Fruit fly (Drosophila melanogaster) whole organism, embryonic: ENCODE results near the gene Drsl4.

Source experiments
- Atf-2 ChIP-seq: fragments of 200-800 bp; sonication (Bioruptor generic); optimal IDR thresholded peaks from 2 replicates; lab custom pipeline; 2016; ENCODE audit warnings: missing biosample characterization, missing genetic modification characterization
- Atf6 ChIP-seq: fragments of 200-800 bp; sonication (Bioruptor generic); IDR thresholded peaks from 2 replicates; pipeline ENCODE4 v1.3.6; 2022; ENCODE audit warnings: missing biosample characterization, missing genetic modification characterization
- Bgb ChIP-seq: fragments of 200-800 bp; sonication (Bioruptor generic); IDR thresholded peaks from 2 replicates; pipeline ENCODE4 v1.3.6; 2022; ENCODE audit warnings: missing biosample characterization, missing genetic modification characterization; ENCODE audit not compliant: partially characterized antibody
- CG11085 ChIP-seq: fragments of 200-800 bp; sonication (Bioruptor generic); IDR thresholded peaks from 2 replicates; pipeline ENCODE4 v1.3.6; 2022; ENCODE audit warnings: missing biosample characterization, missing genetic modification characterization
- CG11093 ChIP-seq: fragments of 200-800 bp; sonication (Bioruptor generic); IDR thresholded peaks from 3 replicates; pipeline ENCODE4 v1.3.6; 2022; ENCODE audit warnings: missing biosample characterization, missing genetic modification characterization
- CG11398 ChIP-seq: fragments of 200-800 bp; sonication (Bioruptor generic); optimal IDR thresholded peaks from 2 replicates; lab custom pipeline; 2016; ENCODE audit warnings: missing biosample characterization, missing genetic modification characterization
- CG13624 ChIP-seq: fragments of 200-800 bp; sonication (Bioruptor generic); optimal IDR thresholded peaks from 2 replicates; lab custom pipeline; 2016; ENCODE audit warnings: missing biosample characterization, missing genetic modification characterization
- CG14710 ChIP-seq: fragments of 200-800 bp; sonication (Bioruptor generic); optimal IDR thresholded peaks from 3 replicates; lab custom pipeline; 2019; ENCODE audit warnings: missing biosample characterization, mild to moderate bottlenecking, missing genetic modification characterization, moderate library complexity
- CG15479 ChIP-seq: fragments of 200-800 bp; sonication (Bioruptor generic); optimal IDR thresholded peaks from 3 replicates; lab custom pipeline; 2019; ENCODE audit warnings: missing biosample characterization, mild to moderate bottlenecking, missing genetic modification characterization, moderate library complexity
- CG1603 ChIP-seq: fragments of 200-800 bp; sonication (Bioruptor generic); optimal IDR thresholded peaks from 2 replicates; lab custom pipeline; 2019; ENCODE audit warnings: missing biosample characterization, mild to moderate bottlenecking, missing genetic modification characterization, moderate library complexity
- CG17912 ChIP-seq: fragments of 200-800 bp; sonication (Bioruptor generic); optimal IDR thresholded peaks from 2 replicates; lab custom pipeline; 2018; ENCODE audit warnings: missing biosample characterization, mild to moderate bottlenecking, missing genetic modification characterization
- CG18262 ChIP-seq: fragments of 200-800 bp; optimal IDR thresholded peaks from 3 replicates; lab custom pipeline; 2019; ENCODE audit warnings: missing biosample characterization, mild to moderate bottlenecking, missing genetic modification characterization, moderate library complexity
- CG3065 ChIP-seq: fragments of 200-800 bp; sonication (Bioruptor generic); optimal IDR thresholded peaks from 2 replicates; lab custom pipeline; 2016; ENCODE audit warnings: missing biosample characterization, missing genetic modification characterization
- CG33213 ChIP-seq: fragments of 200-800 bp; sonication (Bioruptor generic); optimal IDR thresholded peaks from 3 replicates; lab custom pipeline; 2016; ENCODE audit warnings: missing biosample characterization, missing genetic modification characterization
- CG33557 ChIP-seq: fragments of 200-800 bp; sonication (Bioruptor generic); optimal IDR thresholded peaks from 2 replicates; lab custom pipeline; 2019; ENCODE audit warnings: missing biosample characterization, mild to moderate bottlenecking, missing genetic modification characterization, moderate library complexity
- CG4282 ChIP-seq: fragments of 200-800 bp; sonication (Bioruptor generic); optimal IDR thresholded peaks from 2 replicates; lab custom pipeline; 2016; ENCODE audit warnings: missing biosample characterization, missing genetic modification characterization
- CG9817 ChIP-seq: fragments of 200-800 bp; sonication (Bioruptor generic); optimal IDR thresholded peaks from 2 replicates; lab custom pipeline; 2018; ENCODE audit warnings: missing biosample characterization, mild to moderate bottlenecking, missing genetic modification characterization, moderate library complexity
- D ChIP-seq, 2 experiments: fragments of 200-800 bp in 1 of 2; fragments of >200 bp in 1 of 2; sonication (Bioruptor generic) in 1 of 2; optimal IDR thresholded peaks; 2 replicates in 1 of 2; 3 replicates in 1 of 2; lab custom pipeline; 2017; ENCODE audit warnings: mild to moderate bottlenecking in 1 of 2, missing biosample characterization in 1 of 2, missing genetic modification characterization in 1 of 2, missing genetic modification reagents in 1 of 2
- Doc3 ChIP-seq: fragments of 200-800 bp; sonication (Bioruptor generic); IDR thresholded peaks from 3 replicates; pipeline ENCODE4 v1.3.6; 2022; ENCODE audit warnings: missing biosample characterization, missing genetic modification characterization; ENCODE audit not compliant: partially characterized antibody
- ERR ChIP-seq: fragments of 200-800 bp; sonication (Bioruptor generic); optimal IDR thresholded peaks from 2 replicates; lab custom pipeline; 2016; ENCODE audit warnings: missing biosample characterization, missing genetic modification characterization
- Ets65A ChIP-seq: fragments of 200-800 bp; sonication (Bioruptor generic); peaks from one replicate; lab custom pipeline; 2016; ENCODE audit warnings: missing biosample characterization, missing genetic modification characterization
- H15 ChIP-seq: fragments of 200-800 bp; sonication (Bioruptor generic); IDR thresholded peaks from 3 replicates; pipeline ENCODE4 v1.3.6; 2022; ENCODE audit warnings: missing biosample characterization, missing genetic modification characterization
- HLH3B ChIP-seq: fragments of 200-800 bp; sonication (Bioruptor generic); IDR thresholded peaks from 2 replicates; pipeline ENCODE4 v1.3.6; 2022; ENCODE audit warnings: missing biosample characterization, missing genetic modification characterization
- Kr ChIP-seq: fragments of 200-800 bp; sonication (Bioruptor generic); optimal IDR thresholded peaks from 2 replicates; lab custom pipeline; 2017; ENCODE audit warnings: missing biosample characterization, mild to moderate bottlenecking, missing genetic modification characterization
- MBD-R2 ChIP-seq: fragments of 200-800 bp; sonication (Bioruptor generic); IDR thresholded peaks from 2 replicates; pipeline ENCODE4 v1.3.6; 2022; ENCODE audit warnings: missing biosample characterization, missing genetic modification characterization
- MESR4 ChIP-seq: fragments of 200-800 bp; sonication (Bioruptor generic); optimal IDR thresholded peaks from 2 replicates; lab custom pipeline; 2018; ENCODE audit warnings: missing biosample characterization, mild to moderate bottlenecking, missing genetic modification characterization, moderate library complexity
- Max ChIP-seq: fragments of 200-800 bp; sonication (Bioruptor generic); optimal IDR thresholded peaks from 2 replicates; lab custom pipeline; 2016; ENCODE audit warnings: missing biosample characterization, mild to moderate bottlenecking, missing genetic modification characterization
- Meics ChIP-seq: fragments of 200-800 bp; sonication (Bioruptor generic); optimal IDR thresholded peaks from 2 replicates; lab custom pipeline; 2017; ENCODE audit warnings: missing biosample characterization, mild to moderate bottlenecking, missing genetic modification characterization
- NC2β ChIP-seq: fragments of 200-800 bp; sonication (Bioruptor generic); optimal IDR thresholded peaks from 2 replicates; lab custom pipeline; 2016; ENCODE audit warnings: missing biosample characterization, missing genetic modification characterization
- Opbp ChIP-seq: fragments of 200-800 bp; sonication (Bioruptor generic); IDR thresholded peaks from 3 replicates; pipeline ENCODE4 v1.3.6; 2022; ENCODE audit warnings: missing biosample characterization, missing genetic modification characterization; ENCODE audit not compliant: partially characterized antibody
- Scr ChIP-seq: fragments of 200-800 bp; sonication (Bioruptor generic); IDR thresholded peaks from 2 replicates; pipeline ENCODE4 v1.3.6; 2022; ENCODE audit warnings: missing biosample characterization, missing genetic modification characterization; ENCODE audit not compliant: partially characterized antibody
- Sry-δ ChIP-seq: fragments of 200-800 bp; sonication (Bioruptor generic); optimal IDR thresholded peaks from 2 replicates; lab custom pipeline; 2016; ENCODE audit warnings: missing biosample characterization, missing genetic modification characterization
- YL-1 ChIP-seq: fragments of 200-800 bp; sonication (Bioruptor generic); optimal IDR thresholded peaks from 3 replicates; lab custom pipeline; 2017; ENCODE audit warnings: missing biosample characterization, mild to moderate bottlenecking, missing genetic modification characterization
- aop ChIP-seq: fragments of 200-800 bp; sonication (Bioruptor generic); IDR thresholded peaks from 2 replicates; pipeline ENCODE4 v1.3.6; 2022; ENCODE audit warnings: missing biosample characterization, missing genetic modification characterization
- bbx ChIP-seq: fragments of 200-800 bp; sonication (Bioruptor generic); IDR thresholded peaks from 2 replicates; pipeline ENCODE4 v1.3.6; 2022; ENCODE audit warnings: missing biosample characterization, missing genetic modification characterization; ENCODE audit not compliant: partially characterized antibody
- danr ChIP-seq: fragments of 200-800 bp; sonication (Bioruptor generic); IDR thresholded peaks from 2 replicates; pipeline ENCODE4 v1.3.6; 2022; ENCODE audit warnings: missing biosample characterization, missing genetic modification characterization
- dpn ChIP-seq, 2 experiments: fragments of 200-800 bp; sonication (Bioruptor generic); optimal IDR thresholded peaks; 3 replicates each; lab custom pipeline; 2016; ENCODE audit warnings: missing biosample characterization in 2 of 2, missing genetic modification characterization in 2 of 2
- eve ChIP-seq, 2 experiments: fragments of >200 bp; optimal IDR thresholded peaks; 2 replicates each; lab custom pipeline; 2017; ENCODE audit warnings: missing biosample characterization in 2 of 2, missing genetic modification characterization in 2 of 2
- her ChIP-seq: fragments of 200-800 bp; sonication (Bioruptor generic); optimal IDR thresholded peaks from 2 replicates; lab custom pipeline; 2016; ENCODE audit warnings: missing biosample characterization, missing genetic modification characterization
- inv ChIP-seq: fragments of 200-800 bp; sonication (Bioruptor generic); IDR thresholded peaks from 2 replicates; pipeline ENCODE4 v1.3.6; 2022; ENCODE audit warnings: missing biosample characterization, missing genetic modification characterization; ENCODE audit not compliant: partially characterized antibody
- kah ChIP-seq: fragments of 200-800 bp; sonication (Bioruptor generic); optimal IDR thresholded peaks from 2 replicates; lab custom pipeline; 2018; ENCODE audit warnings: missing biosample characterization, mild to moderate bottlenecking, missing genetic modification characterization
- lilli ChIP-seq: fragments of 200-800 bp; sonication (Bioruptor generic); optimal IDR thresholded peaks from 3 replicates; lab custom pipeline; 2016; ENCODE audit warnings: missing biosample characterization, missing genetic modification characterization
- mld ChIP-seq: fragments of 200-800 bp; sonication (Bioruptor generic); IDR thresholded peaks from 3 replicates; pipeline ENCODE4 v1.3.6; 2022; ENCODE audit warnings: missing biosample characterization, missing genetic modification characterization; ENCODE audit not compliant: partially characterized antibody
- pzg ChIP-seq: fragments of 200-800 bp; sonication (Bioruptor generic); optimal IDR thresholded peaks from 3 replicates; lab custom pipeline; 2018; ENCODE audit warnings: missing biosample characterization, mild to moderate bottlenecking, missing genetic modification characterization, moderate library complexity
- sc ChIP-seq, 3 experiments: fragments of >200 bp in 2 of 3; fragments of 200-800 bp in 1 of 3; sonication (Bioruptor generic) in 1 of 3; optimal IDR thresholded peaks; 2 replicates in 2 of 3; 3 replicates in 1 of 3; lab custom pipeline; 2017; ENCODE audit warnings: mild to moderate bottlenecking in 1 of 3, missing biosample characterization in 1 of 3, missing genetic modification characterization in 1 of 3, missing genetic modification reagents in 1 of 3
- shn ChIP-seq: fragments of 200-800 bp; sonication (Bioruptor generic); optimal IDR thresholded peaks from 3 replicates; lab custom pipeline; 2016; ENCODE audit warnings: missing biosample characterization, missing genetic modification characterization
- slp2 ChIP-seq: fragments of 200-800 bp; sonication (Bioruptor generic); optimal IDR thresholded peaks from 2 replicates; lab custom pipeline; 2016; ENCODE audit warnings: missing biosample characterization, missing genetic modification characterization
- trem ChIP-seq: fragments of 200-800 bp; optimal IDR thresholded peaks from 3 replicates; lab custom pipeline; 2019; ENCODE audit warnings: missing biosample characterization, mild to moderate bottlenecking, missing genetic modification characterization, moderate library complexity
- zen ChIP-seq: fragments of 200-800 bp; sonication (Bioruptor generic); optimal IDR thresholded peaks from 3 replicates; lab custom pipeline; 2018; ENCODE audit warnings: missing biosample characterization, mild to moderate bottlenecking, missing genetic modification characterization, moderate library complexity

The Drsl4 gene

dm6 chr3L:3334784-3335183, 19.4 kb downstream of the Drsl4 start, which contains the start of gene CG14969 (continued):
- TF ChIP-seq sc (optimal IDR thresholded peaks at IDR 0.05; lab: Kevin White, UChicago), result no peak
- no peak for TF ChIP-seq sc (GFP tag; optimal IDR thresholded peaks at IDR 0.05; lab: Kevin White, UChicago)
- no peak for TF ChIP-seq CG13624 (GFP tag; lab: Kevin White, UChicago)
- no peak for TF ChIP-seq CG15479 (GFP tag; lab: Kevin White, UChicago)
- peak; percentile 3 for TF ChIP-seq her (GFP tag; lab: Kevin White, UChicago)
- no peak for TF ChIP-seq H15 (GFP tag; lab: Robert Waterston, UW)
- no peak for TF ChIP-seq CG17912 (GFP tag; lab: Kevin White, UChicago)
- no peak for TF ChIP-seq CG11398
- TF ChIP-seq MESR4, result peak; percentile 28
- TF ChIP-seq Meics (GFP tag; lab: Kevin White, UChicago), result no peak
- no peak for TF ChIP-seq CG9817 (tag; lab: Kevin White, UChicago)
- TF ChIP-seq bbx (GFP tag; lab: Robert Waterston, UW), result peak; percentile 48; the same call in 1 of the 2 replicates
- peak; percentile 51 for TF ChIP-seq CG33213
- no peak for TF ChIP-seq CG3065 (GFP tag; lab: Kevin White, UChicago)
- no peak for TF ChIP-seq ERR (GFP tag; lab: Kevin White, UChicago)
- peak; percentile 40 for TF ChIP-seq trem (tag; lab: Kevin White, UChicago)
- TF ChIP-seq danr, result no peak
- TF ChIP-seq Atf6 (GFP tag; lab: Robert Waterston, UW), result no peak
- no peak for TF ChIP-seq CG33557 (GFP tag; lab: Kevin White, UChicago)
- TF ChIP-seq shn (GFP tag; lab: Kevin White, UChicago), result no peak
- no peak for TF ChIP-seq CG11085
- no peak for TF ChIP-seq CG4282 (GFP tag; lab: Kevin White, UChicago)
- peak; percentile 31 for TF ChIP-seq YL-1 (GFP tag; lab: Kevin White, UChicago)
- 0 out of 3 replicates have a peak, but pooled peaks have one; percentile 30 for TF ChIP-seq mld (GFP tag; lab: Robert Waterston, UW)
- peak; percentile 49; the same call in 1 of the 2 replicates for TF ChIP-seq Scr
- TF ChIP-seq NC2β (GFP tag; lab: Kevin White, UChicago), result peak; percentile 7
- peak; percentile 37 for TF ChIP-seq CG14710 (tag; lab: Kevin White, UChicago)
- TF ChIP-seq MBD-R2 (GFP tag; lab: Robert Waterston, UW), result peak; percentile 72
- peak; percentile 15 for TF ChIP-seq lilli
- TF ChIP-seq pzg (GFP tag; lab: Kevin White, UChicago), result peak; percentile 67
- peak; percentile 29 for TF ChIP-seq Ets65A
- TF ChIP-seq D (optimal IDR thresholded peaks at IDR 0.05; lab: Kevin White, UChicago), result no peak
- TF ChIP-seq D (GFP tag; optimal IDR thresholded peaks at IDR 0.05; lab: Kevin White, UChicago), result no peak
- no peak for TF ChIP-seq CG11093 (GFP tag; lab: Robert Waterston, UW)
- TF ChIP-seq Bgb (GFP tag; lab: Robert Waterston, UW), result peak; percentile 45; the same call in 1 of the 2 replicates
- peak; percentile 35 for TF ChIP-seq zen
- TF ChIP-seq eve (GFP tag; optimal IDR thresholded peaks at IDR 0.05; lab: Kevin White, UChicago), result no peak
- no peak for TF ChIP-seq Atf-2 (GFP tag; lab: Kevin White, UChicago)
- no peak for TF ChIP-seq CG18262
- TF ChIP-seq slp2 (GFP tag; lab: Kevin White, UChicago), result no peak
- TF ChIP-seq Max (GFP tag; lab: Kevin White, UChicago), result no peak
- no peak for TF ChIP-seq kah (GFP tag; lab: Kevin White, UChicago)
- TF ChIP-seq aop (GFP tag; lab: Robert Waterston, UW), result no peak
- TF ChIP-seq HLH3B (GFP tag; lab: Robert Waterston, UW), result no peak
- 0 out of 3 replicates have a peak, but pooled peaks have one; percentile 29 for TF ChIP-seq Doc3 (GFP tag; lab: Robert Waterston, UW)
- 0 out of 2 replicates have a peak, but pooled peaks have one; percentile 12 for TF ChIP-seq inv (GFP tag; lab: Robert Waterston, UW)
- TF ChIP-seq dpn (GFP tag; optimal IDR thresholded peaks at IDR 0.05; lab: Kevin White, UChicago), result peak in 1 of 2 experiments; percentile 32
- peak; percentile 64; the same call in 1 of the 3 replicates for TF ChIP-seq Opbp (GFP tag; lab: Robert Waterston, UW)
- TF ChIP-seq CG1603, result peak; percentile 70
- TF ChIP-seq Sry-δ, result peak; percentile 69
- no peak for TF ChIP-seq Kr
